Worm (Caenorhabditis elegans) whole organism, mixed stage, embryonic: ENCODE results near the gene clpr-2.
A peak's percentile ranks its signal among the peaks of the same experiment; 100 is the strongest.

Experiments used
- M03D4.4 ChIP-seq: sonication (generic microtip); optimal IDR thresholded peaks from 2 replicates; lab custom pipeline; 2017; ENCODE audit warnings: mild to moderate bottlenecking, missing genetic modification characterization, missing compliant biosample characterization
- bed-3 ChIP-seq: fragments of 200-800 bp; sonication (Bioruptor generic); optimal IDR thresholded peaks from 3 replicates; lab custom pipeline; 2018; ENCODE audit warnings: mild to moderate bottlenecking, missing genetic modification characterization, moderate library complexity, missing compliant biosample characterization
- blmp-1 ChIP-seq: fragments of 150-350 bp; optimal IDR thresholded peaks from 2 replicates; lab custom pipeline; 2014; ENCODE audit warnings: missing biosample characterization, missing genetic modification characterization
- ceh-39 ChIP-seq: fragments of 150-350 bp; optimal IDR thresholded peaks from 2 replicates; lab custom pipeline; 2014; ENCODE audit warnings: missing biosample characterization, missing genetic modification characterization
- ceh-43 ChIP-seq: fragments of 200-800 bp; sonication (Bioruptor generic); optimal IDR thresholded peaks from 2 replicates; lab custom pipeline; 2018; ENCODE audit warnings: mild to moderate bottlenecking, missing genetic modification characterization, moderate library complexity, missing compliant biosample characterization
- ceh-83 ChIP-seq: fragments of 200-800 bp; sonication (Bioruptor generic); optimal IDR thresholded peaks from 2 replicates; lab custom pipeline; 2018; ENCODE audit warnings: mild to moderate bottlenecking, missing genetic modification characterization, missing compliant biosample characterization
- ces-1 ChIP-seq: fragments of 150-350 bp; optimal IDR thresholded peaks from 2 replicates; lab custom pipeline; 2014; ENCODE audit warnings: missing biosample characterization, missing genetic modification reagents, missing genetic modification characterization
- cnd-1 ChIP-seq: fragments of 200-800 bp; sonication (Bioruptor generic); optimal IDR thresholded peaks from 2 replicates; lab custom pipeline; 2018; ENCODE audit warnings: mild to moderate bottlenecking, missing genetic modification characterization, missing compliant biosample characterization
- drap-1 ChIP-seq: fragments of 200-800 bp; sonication (Bioruptor generic); optimal IDR thresholded peaks from 3 replicates; lab custom pipeline; 2018; ENCODE audit warnings: mild to moderate bottlenecking, missing genetic modification characterization, missing compliant biosample characterization
- elt-1 ChIP-seq: sonication (generic microtip); optimal IDR thresholded peaks from 2 replicates; lab custom pipeline; 2017; ENCODE audit warnings: missing genetic modification characterization, mild to moderate bottlenecking, missing compliant biosample characterization, antibody characterized with exemption, moderate library complexity, borderline replicate concordance; ENCODE audit not compliant: insufficient read depth
- elt-3 ChIP-seq: fragments of 150-350 bp; optimal IDR thresholded peaks from 2 replicates; lab custom pipeline; 2014; ENCODE audit warnings: missing biosample characterization, missing genetic modification characterization
- flh-1 ChIP-seq: fragments of 200-800 bp; sonication (Bioruptor generic); optimal IDR thresholded peaks from 2 replicates; lab custom pipeline; 2018; ENCODE audit warnings: mild to moderate bottlenecking, missing genetic modification characterization, moderate library complexity, missing compliant biosample characterization
- ham-2 ChIP-seq: fragments of 200-800 bp; sonication (Bioruptor generic); optimal IDR thresholded peaks from 2 replicates; lab custom pipeline; 2018; ENCODE audit warnings: mild to moderate bottlenecking, missing genetic modification characterization, missing compliant biosample characterization
- hlh-1 ChIP-seq: fragments of 150-350 bp; optimal IDR thresholded peaks from 2 replicates; lab custom pipeline; 2014; ENCODE audit warnings: missing biosample characterization, missing genetic modification reagents, missing genetic modification characterization
- lin-13 ChIP-seq: fragments of 150-350 bp; optimal IDR thresholded peaks from 2 replicates; lab custom pipeline; 2014; ENCODE audit warnings: missing biosample characterization, missing genetic modification characterization
- lin-32 ChIP-seq: fragments of 200-800 bp; sonication (Bioruptor generic); optimal IDR thresholded peaks from 2 replicates; lab custom pipeline; 2018; ENCODE audit warnings: mild to moderate bottlenecking, missing genetic modification characterization, missing compliant biosample characterization
- lsy-2 ChIP-seq: fragments of 150-350 bp; optimal IDR thresholded peaks from 2 replicates; lab custom pipeline; 2014; ENCODE audit warnings: missing biosample characterization, missing genetic modification characterization
- mab-5 ChIP-seq: fragments of 150-350 bp; optimal IDR thresholded peaks from 2 replicates; lab custom pipeline; 2014; ENCODE audit warnings: missing biosample characterization, missing genetic modification characterization
- mep-1 ChIP-seq: fragments of 150-350 bp; optimal IDR thresholded peaks from 2 replicates; lab custom pipeline; 2017; ENCODE audit warnings: missing biosample characterization, missing genetic modification reagents, missing genetic modification characterization, inconsistent platforms
- mls-2 ChIP-seq: sonication (generic microtip); optimal IDR thresholded peaks from 2 replicates; lab custom pipeline; 2016; ENCODE audit warnings: mild to moderate bottlenecking, missing genetic modification characterization, moderate library complexity, missing compliant biosample characterization
- nhr-12 ChIP-seq: fragments of 150-350 bp; optimal IDR thresholded peaks from 2 replicates; lab custom pipeline; 2014; ENCODE audit warnings: missing biosample characterization, missing genetic modification characterization
- nhr-2 ChIP-seq: fragments of 150-350 bp; optimal IDR thresholded peaks from 2 replicates; lab custom pipeline; 2014; ENCODE audit warnings: missing biosample characterization, missing genetic modification characterization
- nhr-237 ChIP-seq: fragments of 150-350 bp; optimal IDR thresholded peaks from 2 replicates; lab custom pipeline; 2014; ENCODE audit warnings: missing biosample characterization, missing genetic modification characterization
- nhr-28 ChIP-seq: fragments of 150-350 bp; optimal IDR thresholded peaks from 2 replicates; lab custom pipeline; 2014; ENCODE audit warnings: missing biosample characterization, missing genetic modification characterization
- nhr-76 ChIP-seq: sonication (generic microtip); optimal IDR thresholded peaks from 2 replicates; lab custom pipeline; 2017; ENCODE audit warnings: missing biosample characterization, missing genetic modification characterization
- pha-4 ChIP-seq: fragments of 150-350 bp; optimal IDR thresholded peaks from 2 replicates; lab custom pipeline; 2018; ENCODE audit warnings: missing biosample characterization, missing genetic modification reagents, missing genetic modification characterization
- sem-2 ChIP-seq: fragments of 200-800 bp; sonication (Bioruptor generic); optimal IDR thresholded peaks from 2 replicates; lab custom pipeline; 2018; ENCODE audit warnings: mild to moderate bottlenecking, missing genetic modification characterization, missing compliant biosample characterization
- snpc-4 ChIP-seq: fragments of 150-350 bp; optimal IDR thresholded peaks from 2 replicates; lab custom pipeline; 2014; ENCODE audit warnings: missing biosample characterization, missing genetic modification characterization
- sptf-1 ChIP-seq: sonication (generic microtip); optimal IDR thresholded peaks from 2 replicates; lab custom pipeline; 2017; ENCODE audit warnings: mild to moderate bottlenecking, missing genetic modification characterization, moderate library complexity, missing compliant biosample characterization
- tbx-8 ChIP-seq: fragments of 200-800 bp; sonication (Bioruptor generic); optimal IDR thresholded peaks from 2 replicates; lab custom pipeline; 2018; ENCODE audit warnings: mild to moderate bottlenecking, missing genetic modification characterization, moderate library complexity, missing compliant biosample characterization
- unc-120 ChIP-seq: sonication (generic microtip); optimal IDR thresholded peaks from 2 replicates; lab custom pipeline; 2017; ENCODE audit warnings: missing genetic modification characterization, missing compliant biosample characterization; ENCODE audit not compliant: poor library complexity, severe bottlenecking
- unc-39 ChIP-seq: fragments of 150-350 bp; optimal IDR thresholded peaks from 2 replicates; lab custom pipeline; 2014; ENCODE audit warnings: missing biosample characterization, missing genetic modification characterization
- unc-62 ChIP-seq: fragments of 150-350 bp; optimal IDR thresholded peaks from 2 replicates; lab custom pipeline; 2014; ENCODE audit warnings: missing biosample characterization, missing genetic modification reagents, missing genetic modification characterization
- zip-8 ChIP-seq: fragments of 150-350 bp; optimal IDR thresholded peaks from 2 replicates; lab custom pipeline; 2014; ENCODE audit warnings: missing biosample characterization, missing genetic modification characterization
- ztf-11 ChIP-seq: fragments of 150-350 bp; optimal IDR thresholded peaks from 2 replicates; lab custom pipeline; 2014; ENCODE audit warnings: missing biosample characterization, missing genetic modification characterization

Gene clpr-2

ce11 chrII:1244420-1244959 is 14.2 kb upstream of the clpr-2 start:
- peak; percentile 26 for TF ChIP-seq blmp-1 (tag; lab: Kevin White, UChicago)
- no peak for TF ChIP-seq sem-2 (GFP tag; lab: Kevin White, UChicago)
- TF ChIP-seq elt-1 (tag; lab: Kevin White, UChicago), result peak; percentile 9
- TF ChIP-seq nhr-237 (tag; lab: Kevin White, UChicago), result no peak
- TF ChIP-seq sptf-1 (tag; lab: Kevin White, UChicago), result peak; percentile 20

DNA sequence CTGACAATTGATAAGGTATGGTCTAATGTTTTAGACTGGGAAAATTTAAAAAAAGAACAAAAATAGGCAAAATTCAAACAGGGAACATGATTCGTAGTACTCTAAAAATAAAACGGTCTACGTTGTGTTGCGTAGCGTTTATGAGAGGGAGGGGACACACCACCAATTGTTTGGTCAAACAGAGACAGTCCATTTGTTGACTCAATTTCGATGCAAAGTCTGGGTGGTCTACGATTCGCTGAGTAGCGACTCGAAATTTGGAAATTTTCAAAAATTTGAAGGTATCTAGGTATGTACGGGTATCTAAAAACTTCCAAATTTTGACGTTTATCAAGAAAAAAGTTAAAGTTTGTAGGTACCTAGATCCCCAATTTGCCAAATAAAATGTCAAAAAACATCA is 13.0 kb upstream of the clpr-2 start:
- TF ChIP-seq lin-13 (tag; lab: Kevin White, UChicago) (no peak), elt-1 (tag; lab: Kevin White, UChicago) (no peak), pha-4 (tag; lab: Kevin White, UChicago) (peak; percentile 7), nhr-2 (tag; lab: Kevin White, UChicago) (no peak), snpc-4 (no peak), drap-1 (GFP tag; lab: Kevin White, UChicago) (no peak), blmp-1 (tag; lab: Kevin White, UChicago) (no peak)
- TF ChIP-seq, all 35 proteins: peak for 1

ce11 chrII:1246855-1247259 is 11.9 kb upstream of the clpr-2 start:
- TF ChIP-seq mab-5 (tag; lab: Kevin White, UChicago) (no peak), nhr-237 (tag; lab: Kevin White, UChicago) (peak; percentile 79), mep-1 (tag; lab: Kevin White, UChicago) (peak; percentile 62), ztf-11 (tag; lab: Kevin White, UChicago) (peak; percentile 87), hlh-1 (tag; lab: Kevin White, UChicago) (peak; percentile 62), drap-1 (GFP tag; lab: Kevin White, UChicago) (peak; percentile 74), lin-13 (tag; lab: Kevin White, UChicago) (peak; percentile 40), zip-8 (tag; lab: Kevin White, UChicago) (no peak), nhr-12 (tag; lab: Kevin White, UChicago) (no peak), cnd-1 (tag; lab: Kevin White, UChicago) (peak; percentile 34), flh-1 (no peak), unc-120 (tag; lab: Kevin White, UChicago) (peak; percentile 88), sem-2 (GFP tag; lab: Kevin White, UChicago) (no peak), ceh-43 (no peak), snpc-4 (no peak), ceh-83 (GFP tag; lab: Kevin White, UChicago) (peak; percentile 57), elt-1 (tag; lab: Kevin White, UChicago) (peak; percentile 62), M03D4.4 (tag; lab: Kevin White, UChicago) (peak; percentile 35), tbx-8 (no peak), unc-39 (tag; lab: Kevin White, UChicago) (peak; percentile 13), blmp-1 (tag; lab: Kevin White, UChicago) (no peak), sptf-1 (tag; lab: Kevin White, UChicago) (peak; percentile 83), ces-1 (GFP tag; lab: Kevin White, UChicago) (peak; percentile 55), nhr-76 (tag; lab: Kevin White, UChicago) (no peak), pha-4 (tag; lab: Kevin White, UChicago) (peak; percentile 81), lin-32 (GFP tag; lab: Kevin White, UChicago) (no peak), elt-3 (peak; percentile 37), ceh-39 (tag; lab: Kevin White, UChicago) (no peak), lsy-2 (tag; lab: Kevin White, UChicago) (peak; percentile 36), nhr-2 (tag; lab: Kevin White, UChicago) (peak; percentile 98), unc-62 (peak; percentile 83), bed-3 (no peak), mls-2 (tag; lab: Kevin White, UChicago) (peak; percentile 84), ham-2 (GFP tag; lab: Kevin White, UChicago) (peak; percentile 100), nhr-28 (tag; lab: Kevin White, UChicago) (no peak)
